Worm (Caenorhabditis elegans) whole organism, midembryonic: ENCODE measurements around the gene crb-1.

Source experiments
- T22C8.4 ChIP-seq: fragments of 200-800 bp; sonication (Bioruptor generic); IDR thresholded peaks from 2 replicates; pipeline ENCODE4 v1.3.6; 2022; ENCODE audit warnings: missing genetic modification characterization, missing compliant biosample characterization
- cog-1 ChIP-seq: sonication (generic microtip); optimal IDR thresholded peaks from 2 replicates; lab custom pipeline; 2016; ENCODE audit warnings: missing genetic modification characterization, missing compliant biosample characterization
- flt-1 ChIP-seq: fragments of 200-800 bp; sonication (Bioruptor generic); IDR thresholded peaks from 2 replicates; pipeline ENCODE4 v1.3.6; 2022; ENCODE audit warnings: missing genetic modification characterization, missing compliant biosample characterization
- klf-2 ChIP-seq: fragments of 200-800 bp; sonication (Bioruptor generic); conservative IDR thresholded peaks from 2 replicates; pipeline ENCODE4 v1.3.6; 2022; ENCODE audit warnings: missing genetic modification reagents, missing genetic modification characterization, missing compliant biosample characterization
- med-1 ChIP-seq: sonication (generic microtip); optimal IDR thresholded peaks from 2 replicates; lab custom pipeline; 2017; ENCODE audit warnings: missing genetic modification characterization, mild to moderate bottlenecking, missing compliant biosample characterization, antibody characterized with exemption, missing genetic modification reagents; ENCODE audit not compliant: insufficient read depth
- ref-1 ChIP-seq: fragments of 200-800 bp; sonication (Bioruptor generic); conservative IDR thresholded peaks from 2 replicates; pipeline ENCODE4 v1.3.6; 2022; ENCODE audit warnings: missing genetic modification reagents, missing genetic modification characterization, missing compliant biosample characterization
- tab-1 ChIP-seq: fragments of 200-800 bp; sonication (Bioruptor generic); IDR thresholded peaks from 2 replicates; pipeline ENCODE4 v1.3.6; 2022; ENCODE audit warnings: missing genetic modification characterization, missing compliant biosample characterization
- ztf-23 ChIP-seq: fragments of 200-800 bp; sonication (Bioruptor generic); IDR thresholded peaks from 2 replicates; pipeline ENCODE4 v1.3.6; 2022; ENCODE audit warnings: missing genetic modification reagents, missing genetic modification characterization, missing compliant biosample characterization
- ztf-29 ChIP-seq: fragments of 200-800 bp; sonication (Bioruptor generic); IDR thresholded peaks from 2 replicates; pipeline ENCODE4 v1.3.6; 2022; ENCODE audit warnings: missing genetic modification reagents, missing genetic modification characterization, missing compliant biosample characterization

Gene crb-1

ce11 chrX:17427778-17428177, 14.0 kb upstream of the crb-1 start:
- TF ChIP-seq ztf-23 (no peak), flt-1 (GFP tag; lab: Robert Waterston, UW) (no peak), med-1 (no peak), cog-1 (tag; lab: Kevin White, UChicago) (no peak), T22C8.4 (GFP tag; lab: Robert Waterston, UW) (no peak)

- TF ChIP-seq cog-1 (tag; lab: Kevin White, UChicago) (no peak), T22C8.4 (GFP tag; lab: Robert Waterston, UW) (no peak), ztf-23 (no peak), flt-1 (GFP tag; lab: Robert Waterston, UW) (no peak), tab-1 (GFP tag; lab: Robert Waterston, UW) (no peak), ztf-29 (GFP tag; lab: Robert Waterston, UW) (no peak), ref-1 (GFP tag; lab: Robert Waterston, UW) (no peak), med-1 (no peak), klf-2 (GFP tag; lab: Robert Waterston, UW) (no peak)
These were observed 12.9 kb upstream of the crb-1 start for ce11 chrX:17426712-17427111.

- TF ChIP-seq T22C8.4 (GFP tag; lab: Robert Waterston, UW) (no peak), ref-1 (GFP tag; lab: Robert Waterston, UW) (no peak), tab-1 (GFP tag; lab: Robert Waterston, UW) (no peak), flt-1 (GFP tag; lab: Robert Waterston, UW) (no peak), klf-2 (GFP tag; lab: Robert Waterston, UW) (no peak), med-1 (no peak), cog-1 (tag; lab: Kevin White, UChicago) (no peak), ztf-29 (GFP tag; lab: Robert Waterston, UW) (no peak), ztf-23 (no peak)
These were observed 10.7 kb upstream of the crb-1 start for ce11 chrX:17424595-17424913.

- TF ChIP-seq T22C8.4 (GFP tag; lab: Robert Waterston, UW) (no peak), klf-2 (GFP tag; lab: Robert Waterston, UW) (no peak), ztf-23 (no peak), ztf-29 (GFP tag; lab: Robert Waterston, UW) (no peak), ref-1 (GFP tag; lab: Robert Waterston, UW) (no peak), flt-1 (GFP tag; lab: Robert Waterston, UW) (no peak), med-1 (no peak), tab-1 (GFP tag; lab: Robert Waterston, UW) (no peak), cog-1 (tag; lab: Kevin White, UChicago) (no peak)
These were observed 10.2 kb upstream of the crb-1 start for ce11 chrX:17423894-17424594.

DNA sequence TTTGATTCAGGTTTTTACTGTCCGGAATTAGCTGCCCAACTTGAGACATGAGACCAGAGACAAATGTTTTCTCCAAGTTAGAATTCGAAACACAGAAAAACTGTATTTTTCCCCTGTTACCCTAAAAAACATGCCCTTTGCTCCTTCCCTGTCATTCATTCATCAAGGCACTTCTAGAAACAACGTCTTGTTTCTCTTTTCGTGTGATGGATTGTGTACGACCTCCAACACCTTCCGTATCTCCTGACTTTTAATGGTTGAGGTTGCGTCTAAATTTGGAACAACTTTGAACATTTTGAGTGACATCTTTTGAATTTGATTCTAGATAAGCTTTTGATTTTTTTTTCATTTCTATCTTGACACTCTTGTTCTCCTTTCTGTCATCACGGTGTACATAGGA, 8.8 kb upstream of the crb-1 start:
- TF ChIP-seq klf-2 (GFP tag; lab: Robert Waterston, UW): no peak
- TF ChIP-seq T22C8.4 (GFP tag; lab: Robert Waterston, UW): no peak
- TF ChIP-seq ztf-23: no peak
- TF ChIP-seq cog-1 (tag; lab: Kevin White, UChicago): no peak
- no peak for TF ChIP-seq med-1
- no peak for TF ChIP-seq flt-1 (GFP tag; lab: Robert Waterston, UW)
- no peak for TF ChIP-seq tab-1 (GFP tag; lab: Robert Waterston, UW)
- TF ChIP-seq ztf-29 (GFP tag; lab: Robert Waterston, UW): no peak
- no peak for TF ChIP-seq ref-1 (GFP tag; lab: Robert Waterston, UW)

DNA sequence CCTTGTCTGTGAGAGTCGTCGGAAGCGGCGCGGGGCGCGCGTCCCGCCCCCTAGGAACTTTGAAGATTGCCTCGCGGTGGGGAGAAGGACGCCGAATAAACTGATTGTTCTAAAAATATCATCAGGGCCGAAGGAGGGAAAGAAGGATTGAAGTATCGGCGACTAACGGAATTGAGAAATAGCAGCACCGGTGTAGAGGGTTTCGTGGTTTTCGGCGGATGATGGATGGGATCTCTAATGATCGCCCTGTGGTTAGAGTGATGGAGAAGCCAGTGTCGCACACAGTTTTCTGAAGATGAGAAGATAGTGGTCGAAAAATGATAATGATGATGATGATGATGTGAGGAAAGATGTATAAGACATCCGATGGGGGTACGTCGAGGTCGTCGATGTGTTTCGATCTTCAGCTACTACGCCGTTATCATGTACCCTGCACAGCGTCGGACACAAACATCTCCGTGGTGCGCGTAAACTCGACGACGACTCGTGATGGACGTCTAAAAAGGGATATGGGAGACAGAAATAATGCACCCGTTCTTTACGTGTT, 7.8 kb upstream of the crb-1 start, which contains the start of gene osm-11:
Gene osm-11 (minus strand): TSS at position 51 of the 547 bp plus-strand sequence.
- no peak for TF ChIP-seq ztf-23
- 0 out of 2 replicates have a peak, but pooled peaks have one; percentile 26 for TF ChIP-seq tab-1 (GFP tag; lab: Robert Waterston, UW)

- no peak for TF ChIP-seq flt-1 (GFP tag; lab: Robert Waterston, UW)
- TF ChIP-seq cog-1 (tag; lab: Kevin White, UChicago): no peak
- TF ChIP-seq ref-1 (GFP tag; lab: Robert Waterston, UW): no peak
- TF ChIP-seq ztf-23: no peak
- no peak for TF ChIP-seq ztf-29 (GFP tag; lab: Robert Waterston, UW)
- no peak for TF ChIP-seq tab-1 (GFP tag; lab: Robert Waterston, UW)
- TF ChIP-seq T22C8.4 (GFP tag; lab: Robert Waterston, UW): no peak
- TF ChIP-seq klf-2 (GFP tag; lab: Robert Waterston, UW): no peak
- TF ChIP-seq med-1: no peak
These were observed 7.0 kb upstream of the crb-1 start for ce11 chrX:17420585-17421459.

DNA sequence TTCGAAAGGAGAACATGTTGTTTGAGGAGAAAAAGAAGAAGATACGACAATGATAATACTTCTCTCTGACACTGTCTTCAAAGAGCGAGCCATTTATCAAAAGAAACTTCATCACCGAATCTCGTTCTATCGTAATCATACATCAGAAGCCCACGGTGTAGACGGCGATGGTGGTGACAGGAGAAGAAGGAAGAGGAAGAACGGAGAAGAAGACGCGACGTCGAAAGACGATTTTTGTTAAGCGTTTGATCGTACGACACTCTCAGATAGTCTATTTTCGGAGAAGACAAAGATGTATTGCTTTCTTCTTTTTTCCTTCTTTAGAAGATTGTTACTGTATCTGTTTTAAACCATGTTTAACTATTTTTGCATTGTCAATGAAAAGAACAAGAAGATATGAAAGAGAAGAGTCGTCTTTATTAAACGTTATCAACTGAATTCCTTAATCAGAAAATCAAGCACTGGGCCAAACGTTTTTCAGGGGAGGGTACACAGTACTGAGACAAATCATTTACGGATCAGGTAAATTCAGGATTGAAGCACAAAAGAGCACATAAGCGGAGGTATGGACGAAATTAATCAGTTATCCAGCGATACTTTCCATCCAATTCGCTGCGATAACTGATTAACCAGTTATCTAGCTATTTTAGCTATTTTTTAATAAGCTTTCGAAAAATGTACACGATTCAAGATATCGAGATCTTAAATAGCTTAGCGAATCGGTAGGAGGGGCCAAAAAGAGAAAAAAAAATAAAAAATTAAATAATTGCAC, 6.2 kb upstream of the crb-1 start:
- TF ChIP-seq tab-1 (GFP tag; lab: Robert Waterston, UW): no peak
- no peak for TF ChIP-seq klf-2 (GFP tag; lab: Robert Waterston, UW)
- TF ChIP-seq ztf-23: no peak
- no peak for TF ChIP-seq T22C8.4 (GFP tag; lab: Robert Waterston, UW)
- TF ChIP-seq flt-1 (GFP tag; lab: Robert Waterston, UW): no peak
- TF ChIP-seq ztf-29 (GFP tag; lab: Robert Waterston, UW): no peak
- TF ChIP-seq ref-1 (GFP tag; lab: Robert Waterston, UW): no peak
- no peak for TF ChIP-seq cog-1 (tag; lab: Kevin White, UChicago)
- TF ChIP-seq med-1: no peak
